Worm (Caenorhabditis elegans) whole organism, L2 larva: Measurements from ENCODE around the gene K02E7.11.
"Not testable (repeated sequence)": the region's sequence is repeated elsewhere in the genome, so short reads cannot be mapped to it uniquely, and the experiment has no call there.

Source experiments
- F13H6.1 ChIP-seq: sonication (generic microtip); optimal IDR thresholded peaks from 2 replicates; lab custom pipeline; 2016; ENCODE audit warnings: missing genetic modification characterization, missing compliant biosample characterization
- R02D3.7 ChIP-seq: fragments of 150-350 bp; optimal IDR thresholded peaks from 2 replicates; lab custom pipeline; 2014; ENCODE audit warnings: missing biosample characterization, missing genetic modification characterization
- Y55F3AM.14 ChIP-seq: fragments of 200-800 bp; sonication (Bioruptor generic); optimal IDR thresholded peaks from 2 replicates; lab custom pipeline; 2018; ENCODE audit warnings: mild to moderate bottlenecking, missing genetic modification characterization, missing compliant biosample characterization
- ZK546.5 ChIP-seq: sonication (generic microtip); optimal IDR thresholded peaks from 2 replicates; lab custom pipeline; 2017; ENCODE audit warnings: missing biosample characterization, missing genetic modification characterization
- alr-1 ChIP-seq: fragments of 150-350 bp; optimal IDR thresholded peaks from 2 replicates; lab custom pipeline; 2014; ENCODE audit warnings: missing biosample characterization, missing genetic modification characterization
- aly-2 ChIP-seq: fragments of 150-350 bp; optimal IDR thresholded peaks from 2 replicates; lab custom pipeline; 2014; ENCODE audit warnings: missing biosample characterization, missing genetic modification characterization
- ama-1 ChIP-seq: fragments of 150-350 bp; optimal IDR thresholded peaks from 2 replicates; lab custom pipeline; 2018; ENCODE audit warnings: inconsistent platforms
- ceh-16 ChIP-seq: fragments of 150-350 bp; optimal IDR thresholded peaks from 2 replicates; lab custom pipeline; 2014; ENCODE audit warnings: missing biosample characterization, missing genetic modification characterization
- ceh-82 ChIP-seq: fragments of 150-350 bp; optimal IDR thresholded peaks from 2 replicates; lab custom pipeline; 2014; ENCODE audit warnings: missing biosample characterization, missing genetic modification characterization
- egl-27 ChIP-seq: sonication (generic microtip); optimal IDR thresholded peaks from 3 replicates; lab custom pipeline; 2017; ENCODE audit warnings: missing biosample characterization, missing genetic modification reagents, missing genetic modification characterization
- elt-1 ChIP-seq: fragments of 150-350 bp; optimal IDR thresholded peaks from 2 replicates; lab custom pipeline; 2014; ENCODE audit warnings: missing biosample characterization, missing genetic modification characterization
- elt-3 ChIP-seq: sonication (generic microtip); optimal IDR thresholded peaks from 2 replicates; lab custom pipeline; 2017; ENCODE audit warnings: missing biosample characterization, missing genetic modification characterization
- lin-13 ChIP-seq: fragments of 150-350 bp; optimal IDR thresholded peaks from 2 replicates; lab custom pipeline; 2014; ENCODE audit warnings: missing biosample characterization, missing genetic modification reagents, missing genetic modification characterization
- lin-39 ChIP-seq: fragments of 150-350 bp; optimal IDR thresholded peaks from 2 replicates; lab custom pipeline; 2014; ENCODE audit warnings: missing biosample characterization, missing genetic modification reagents, missing genetic modification characterization
- mab-5 ChIP-seq: fragments of 150-350 bp; optimal IDR thresholded peaks from 2 replicates; lab custom pipeline; 2014; ENCODE audit warnings: missing biosample characterization, missing genetic modification characterization
- mbf-1 ChIP-seq: sonication (generic microtip); optimal IDR thresholded peaks from 2 replicates; lab custom pipeline; 2017; ENCODE audit warnings: missing biosample characterization, missing genetic modification characterization
- mdl-1 ChIP-seq, 2 experiments: fragments of 150-350 bp in 1 of 2; sonication (generic microtip) in 1 of 2; optimal IDR thresholded peaks; 2 replicates each; lab custom pipeline; 2017; ENCODE audit warnings: missing biosample characterization in 2 of 2, missing genetic modification characterization in 2 of 2
- nhr-10 ChIP-seq: sonication (generic microtip); optimal IDR thresholded peaks from 2 replicates; lab custom pipeline; 2017; ENCODE audit warnings: missing biosample characterization, missing genetic modification characterization
- nhr-129 ChIP-seq: fragments of 150-350 bp; optimal IDR thresholded peaks from 2 replicates; lab custom pipeline; 2014; ENCODE audit warnings: missing biosample characterization, missing genetic modification characterization
- nhr-21 ChIP-seq: fragments of 150-350 bp; optimal IDR thresholded peaks from 2 replicates; lab custom pipeline; 2014; ENCODE audit warnings: missing biosample characterization, missing genetic modification characterization
- nhr-23 ChIP-seq: fragments of 150-350 bp; optimal IDR thresholded peaks from 2 replicates; lab custom pipeline; 2014; ENCODE audit warnings: missing biosample characterization, missing genetic modification reagents, missing genetic modification characterization
- nhr-25 ChIP-seq: fragments of 150-350 bp; sonication (generic microtip); optimal IDR thresholded peaks from 3 replicates; lab custom pipeline; 2014; ENCODE audit warnings: missing biosample characterization, missing genetic modification characterization
- nhr-6 ChIP-seq: fragments of 150-350 bp; optimal IDR thresholded peaks from 2 replicates; lab custom pipeline; 2014; ENCODE audit warnings: missing biosample characterization, missing genetic modification characterization
- nhr-77 ChIP-seq: fragments of 150-350 bp; optimal IDR thresholded peaks from 2 replicates; lab custom pipeline; 2014; ENCODE audit warnings: missing biosample characterization, missing genetic modification characterization
- sem-4 ChIP-seq: fragments of 150-350 bp; optimal IDR thresholded peaks from 2 replicates; lab custom pipeline; 2014; ENCODE audit warnings: missing biosample characterization, missing genetic modification reagents, missing genetic modification characterization
- skn-1 ChIP-seq: sonication (generic microtip); optimal IDR thresholded peaks from 2 replicates; lab custom pipeline; 2017; ENCODE audit warnings: missing biosample characterization, missing genetic modification characterization
- sma-9 ChIP-seq, 2 experiments: fragments of 150-350 bp in 1 of 2; sonication (generic microtip) in 1 of 2; optimal IDR thresholded peaks; 2 replicates each; lab custom pipeline; 2014 to 2016; ENCODE audit warnings: missing genetic modification characterization in 2 of 2, mild to moderate bottlenecking in 1 of 2, missing biosample characterization in 1 of 2, missing compliant biosample characterization in 1 of 2, missing genetic modification reagents in 1 of 2, moderate library complexity in 1 of 2
- snpc-4 ChIP-seq: fragments of 150-350 bp; optimal IDR thresholded peaks from 2 replicates; lab custom pipeline; 2014; ENCODE audit warnings: missing biosample characterization, missing genetic modification characterization
- unc-39 ChIP-seq: fragments of 150-350 bp; optimal IDR thresholded peaks from 2 replicates; lab custom pipeline; 2014; ENCODE audit warnings: missing biosample characterization, missing genetic modification characterization
- unc-55 ChIP-seq: fragments of 150-350 bp; sonication (generic microtip); optimal IDR thresholded peaks from 3 replicates; lab custom pipeline; 2014; ENCODE audit warnings: missing biosample characterization, missing genetic modification reagents, missing genetic modification characterization
- ztf-1 ChIP-seq: fragments of 200-800 bp; sonication (Bioruptor generic); conservative IDR thresholded peaks from 2 replicates; pipeline ENCODE4 v1.3.6; 2022; ENCODE audit warnings: missing genetic modification characterization, missing compliant biosample characterization
- ztf-11 ChIP-seq: sonication (generic microtip); optimal IDR thresholded peaks from 2 replicates; lab custom pipeline; 2017; ENCODE audit warnings: missing biosample characterization, missing genetic modification characterization
- ztf-4 ChIP-seq: fragments of 150-350 bp; optimal IDR thresholded peaks from 2 replicates; lab custom pipeline; 2014; ENCODE audit warnings: missing biosample characterization, missing genetic modification characterization

K02E7.11 gene

ce11 chrII:1046937-1047336 is 28.4 kb downstream of the K02E7.11 start:
- no peak for TF ChIP-seq nhr-23 (tag; lab: Kevin White, UChicago)
- TF ChIP-seq unc-39 (tag; lab: Kevin White, UChicago), result no peak
- TF ChIP-seq R02D3.7 (tag; lab: Kevin White, UChicago), result no peak

- TF ChIP-seq egl-27 (tag; lab: Kevin White, UChicago), result no peak
- no peak for TF ChIP-seq mab-5 (tag; lab: Kevin White, UChicago)
- TF ChIP-seq nhr-6, result no peak
- no peak for TF ChIP-seq alr-1 (tag; lab: Kevin White, UChicago)
- no peak for TF ChIP-seq snpc-4
- TF ChIP-seq ceh-82 (tag; lab: Kevin White, UChicago), result no peak
- no peak for TF ChIP-seq lin-13
- TF ChIP-seq nhr-10 (tag; lab: Kevin White, UChicago), result no peak
- no peak for TF ChIP-seq nhr-129
- TF ChIP-seq Y55F3AM.14 (GFP tag; lab: Kevin White, UChicago), result no peak
- TF ChIP-seq mbf-1 (tag; lab: Kevin White, UChicago), result no peak
- no peak for TF ChIP-seq ZK546.5 (tag; lab: Kevin White, UChicago)
- no peak for TF ChIP-seq nhr-21 (tag; lab: Kevin White, UChicago)
These were observed 29.6 kb downstream of the K02E7.11 start, which contains the start of gene str-148 for ce11 chrII:1045692-1046091. Gene str-148 (plus strand): TSS chrII:1045992.

- TF ChIP-seq ama-1; lin-39 (tag; lab: Kevin White, UChicago); ceh-16 (tag; lab: Kevin White, UChicago): not testable (repeated sequence)
These were observed 31.4 kb downstream of the K02E7.11 start, which contains the start of gene fbxb-45 for ce11 chrII:1043932-1044331. Gene fbxb-45 (minus strand): TSS chrII:1044032.

ce11 chrII:1042227-1042626 is 33.1 kb downstream of the K02E7.11 start, which contains the start of gene fbxb-41:
Gene fbxb-41 (minus strand): TSS chrII:1042327.
- no peak for TF ChIP-seq ztf-11
- TF ChIP-seq ztf-4 (tag; lab: Kevin White, UChicago), result no peak
- no peak for TF ChIP-seq unc-55 (GFP tag; lab: Kevin White, UChicago)
- TF ChIP-seq elt-1 (tag; lab: Kevin White, UChicago), result no peak
- no peak for TF ChIP-seq elt-3 (tag; lab: Kevin White, UChicago)
- no peak for TF ChIP-seq ceh-16 (tag; lab: Kevin White, UChicago)
- no peak for TF ChIP-seq aly-2
- no peak for TF ChIP-seq egl-27 (tag; lab: Kevin White, UChicago)
- TF ChIP-seq mdl-1 (tag; optimal IDR thresholded peaks at IDR 0.05; lab: Kevin White, UChicago), result no peak
- TF ChIP-seq nhr-77 (tag; lab: Kevin White, UChicago), result no peak

ce11 chrII:1040464-1040863 is 34.9 kb downstream of the K02E7.11 start, which contains the start of gene fbxb-39:
Gene fbxb-39 (minus strand): TSS chrII:1040564.
- TF ChIP-seq skn-1 (tag; lab: Kevin White, UChicago) (no peak), unc-39 (tag; lab: Kevin White, UChicago) (no peak), snpc-4 (no peak), sem-4 (tag; lab: Kevin White, UChicago) (no peak), nhr-25 (tag; lab: Kevin White, UChicago) (no peak), mdl-1 (tag; optimal IDR thresholded peaks at IDR 0.05; lab: Kevin White, UChicago) (no peak), ztf-4 (tag; lab: Kevin White, UChicago) (no peak), ceh-82 (tag; lab: Kevin White, UChicago) (no peak), nhr-21 (tag; lab: Kevin White, UChicago) (no peak), sma-9 (GFP tag; optimal IDR thresholded peaks at IDR 0.05; lab: Kevin White, UChicago) (no peak), sma-9 (tag; optimal IDR thresholded peaks at IDR 0.05; lab: Kevin White, UChicago) (no peak), F13H6.1 (tag; lab: Kevin White, UChicago) (no peak), ztf-1 (GFP tag; lab: Robert Waterston, UW) (no peak), nhr-23 (tag; lab: Kevin White, UChicago) (no peak), Y55F3AM.14 (GFP tag; lab: Kevin White, UChicago) (no peak), egl-27 (tag; lab: Kevin White, UChicago) (no peak), nhr-6 (no peak)
- TF ChIP-seq, all 48 proteins: peak for 0
